Fruit fly (Drosophila melanogaster) whole organism, wandering third instar larva: ENCODE measurements around the gene Edg91.

ENCODE experiments used
- Abd-B ChIP-seq: fragments of >200 bp; optimal IDR thresholded peaks from 2 replicates; lab custom pipeline; 2017; ENCODE audit warnings: missing biosample characterization, missing genetic modification characterization
- CG32264 ChIP-seq: fragments of 200-800 bp; sonication (Bioruptor generic); optimal IDR thresholded peaks from 2 replicates; lab custom pipeline; 2016; ENCODE audit warnings: missing biosample characterization, missing genetic modification characterization
- CG9705 ChIP-seq: fragments of 200-800 bp; sonication (Bioruptor generic); optimal IDR thresholded peaks from 2 replicates; lab custom pipeline; 2018; ENCODE audit warnings: missing biosample characterization, mild to moderate bottlenecking, missing genetic modification characterization
- CrebA ChIP-seq: fragments of 200-800 bp; sonication (Bioruptor generic); optimal IDR thresholded peaks from 2 replicates; lab custom pipeline; 2016; ENCODE audit warnings: missing biosample characterization, mild to moderate bottlenecking, missing genetic modification characterization, borderline replicate concordance
- Dfd ChIP-seq: fragments of >200 bp; optimal IDR thresholded peaks from 2 replicates; lab custom pipeline; 2017; ENCODE audit warnings: missing biosample characterization, missing genetic modification characterization
- Dif ChIP-seq: fragments of 200-275, 200-300 bp; sonication (Bioruptor generic); optimal IDR thresholded peaks from 2 replicates; lab custom pipeline; 2018; ENCODE audit warnings: missing biosample characterization, missing genetic modification characterization; ENCODE audit not compliant: partially characterized antibody
- GATAd ChIP-seq: sonication (Bioruptor generic); optimal IDR thresholded peaks from 2 replicates; lab custom pipeline; 2016; ENCODE audit warnings: missing biosample characterization, missing genetic modification characterization
- HLH106 ChIP-seq: fragments of 200-800 bp; optimal IDR thresholded peaks from 3 replicates; lab custom pipeline; 2019; ENCODE audit warnings: missing biosample characterization, mild to moderate bottlenecking, missing genetic modification characterization, moderate library complexity
- Hnf4 ChIP-seq: fragments of 200-800 bp; sonication (Bioruptor generic); optimal IDR thresholded peaks from 2 replicates; lab custom pipeline; 2016; ENCODE audit warnings: missing biosample characterization, mild to moderate bottlenecking, missing genetic modification characterization
- Hr78 ChIP-seq: fragments of >200 bp; optimal IDR thresholded peaks from 2 replicates; lab custom pipeline; 2017; ENCODE audit warnings: missing biosample characterization, missing genetic modification characterization
- Hr83 ChIP-seq: fragments of 200-300 bp; sonication (Bioruptor generic); optimal IDR thresholded peaks from 2 replicates; lab custom pipeline; 2016; ENCODE audit warnings: missing biosample characterization, mild to moderate bottlenecking, missing genetic modification characterization, moderate library complexity; ENCODE audit not compliant: poor library complexity, severe bottlenecking
- Jra ChIP-seq: sonication (Bioruptor generic); optimal IDR thresholded peaks from 2 replicates; lab custom pipeline; 2016; ENCODE audit warnings: missing biosample characterization, missing genetic modification characterization
- Mio ChIP-seq: sonication (Bioruptor generic); optimal IDR thresholded peaks from 2 replicates; lab custom pipeline; 2016; ENCODE audit warnings: missing biosample characterization, missing genetic modification characterization
- Myc ChIP-seq: fragments of >200 bp; optimal IDR thresholded peaks from 2 replicates; lab custom pipeline; 2017
- N ChIP-seq: fragments of >200 bp; optimal IDR thresholded peaks from 2 replicates; lab custom pipeline; 2018; ENCODE audit warnings: missing biosample characterization, missing external identifiers, missing genetic modification characterization
- OdsH ChIP-seq: fragments of 200-800 bp; sonication (Bioruptor generic); optimal IDR thresholded peaks from 2 replicates; lab custom pipeline; 2016; ENCODE audit warnings: missing biosample characterization, mild to moderate bottlenecking, missing genetic modification characterization
- Rel ChIP-seq, 2 experiments: fragments of 200-800 bp; sonication (Bioruptor generic) in 1 of 2; optimal IDR thresholded peaks; 2 replicates in 1 of 2; 3 replicates in 1 of 2; lab custom pipeline; 2016 to 2019; ENCODE audit warnings: mild to moderate bottlenecking in 2 of 2, missing biosample characterization in 2 of 2, missing genetic modification characterization in 2 of 2, moderate library complexity in 1 of 2
- Sp1 ChIP-seq: fragments of 200-800 bp; sonication (Bioruptor generic); optimal IDR thresholded peaks from 3 replicates; lab custom pipeline; 2019; ENCODE audit warnings: missing biosample characterization, mild to moderate bottlenecking, missing genetic modification characterization, moderate library complexity
- Vsx2 ChIP-seq: fragments of 200-300, 225-300 bp; sonication (Bioruptor generic); optimal IDR thresholded peaks from 2 replicates; lab custom pipeline; 2018; ENCODE audit warnings: missing biosample characterization, missing genetic modification characterization; ENCODE audit not compliant: partially characterized antibody
- br ChIP-seq: fragments of 200-800 bp; sonication (Bioruptor generic); optimal IDR thresholded peaks from 2 replicates; lab custom pipeline; 2016; ENCODE audit warnings: missing biosample characterization, missing genetic modification characterization
- brk ChIP-seq: fragments of 200-800 bp; sonication (Bioruptor generic); optimal IDR thresholded peaks from 2 replicates; lab custom pipeline; 2016; ENCODE audit warnings: missing biosample characterization, mild to moderate bottlenecking, missing genetic modification characterization
- dl ChIP-seq, 2 experiments: fragments of 175-275, 200-275 bp in 1 of 2; fragments of 200-275 bp in 1 of 2; sonication (Bioruptor generic); optimal IDR thresholded peaks; lab custom pipeline; 2018; ENCODE audit warnings: mild to moderate bottlenecking in 2 of 2, missing biosample characterization in 2 of 2, missing genetic modification characterization in 2 of 2, moderate library complexity in 2 of 2; ENCODE audit not compliant: partially characterized antibody in 2 of 2, insufficient read depth in 1 of 2
- dmrt93B ChIP-seq: fragments of 200-800 bp; sonication (Bioruptor generic); optimal IDR thresholded peaks from 2 replicates; lab custom pipeline; 2018; ENCODE audit warnings: missing biosample characterization, mild to moderate bottlenecking, missing genetic modification characterization
- dsf ChIP-seq: sonication (Bioruptor generic); optimal IDR thresholded peaks from 2 replicates; lab custom pipeline; 2016; ENCODE audit warnings: missing biosample characterization, missing genetic modification characterization, borderline replicate concordance
- ey ChIP-seq: fragments of 200-800 bp; sonication (Bioruptor generic); optimal IDR thresholded peaks from 2 replicates; lab custom pipeline; 2016; ENCODE audit warnings: missing biosample characterization, missing genetic modification characterization
- foxo ChIP-seq, 2 experiments: fragments of 200-800 bp; sonication (Bioruptor generic); optimal IDR thresholded peaks; 2 replicates in 1 of 2; 3 replicates in 1 of 2; lab custom pipeline; 2016 to 2017; ENCODE audit warnings: missing biosample characterization in 2 of 2, missing genetic modification characterization in 2 of 2
- fru ChIP-seq: fragments of 200-800 bp; sonication (Bioruptor generic); optimal IDR thresholded peaks from 3 replicates; lab custom pipeline; 2016; ENCODE audit warnings: missing biosample characterization, mild to moderate bottlenecking, missing genetic modification characterization
- h ChIP-seq: fragments of 200-800 bp; sonication (Bioruptor generic); optimal IDR thresholded peaks from 3 replicates; lab custom pipeline; 2016; ENCODE audit warnings: missing biosample characterization, mild to moderate bottlenecking, missing genetic modification characterization
- jim ChIP-seq: fragments of 175-275, 200-325 bp; sonication (Bioruptor generic); optimal IDR thresholded peaks from 2 replicates; lab custom pipeline; 2016; ENCODE audit warnings: missing biosample characterization, mild to moderate bottlenecking, missing genetic modification characterization
- lola ChIP-seq: fragments of >200 bp; optimal IDR thresholded peaks from 2 replicates; lab custom pipeline; 2017; ENCODE audit warnings: missing biosample characterization, missing genetic modification characterization
- pan ChIP-seq: fragments of >200 bp; optimal IDR thresholded peaks from 2 replicates; lab custom pipeline; 2017
- psq ChIP-seq: fragments of 200-800 bp; sonication (Bioruptor generic); optimal IDR thresholded peaks from 3 replicates; lab custom pipeline; 2017; ENCODE audit warnings: missing biosample characterization, mild to moderate bottlenecking, missing genetic modification characterization, moderate library complexity
- rgr ChIP-seq: fragments of 200-800 bp; sonication (Bioruptor generic); optimal IDR thresholded peaks from 3 replicates; lab custom pipeline; 2016; ENCODE audit warnings: missing biosample characterization, mild to moderate bottlenecking, missing genetic modification characterization
- sage ChIP-seq: fragments of 200-800 bp; sonication (Bioruptor generic); optimal IDR thresholded peaks from 2 replicates; lab custom pipeline; 2016; ENCODE audit warnings: missing biosample characterization, mild to moderate bottlenecking, missing genetic modification characterization
- sv ChIP-seq: fragments of 200-800 bp; sonication (Bioruptor generic); optimal IDR thresholded peaks from 3 replicates; lab custom pipeline; 2016; ENCODE audit warnings: missing biosample characterization, missing genetic modification characterization
- usp ChIP-seq: fragments of >200 bp; optimal IDR thresholded peaks from 2 replicates; lab custom pipeline; 2017; ENCODE audit warnings: missing biosample characterization, missing genetic modification characterization
- woc ChIP-seq: sonication (Bioruptor generic); optimal IDR thresholded peaks from 2 replicates; lab custom pipeline; 2016; ENCODE audit warnings: missing biosample characterization, mild to moderate bottlenecking, missing genetic modification characterization

Edg91 gene

dm6 chr3R:17609059-17609458, 2.3 kb downstream of the Edg91 start, which contains the start of gene CG14329:
Gene CG14329, plus strand, starts transcription at chr3R:17609359.
- no peak for TF ChIP-seq br (GFP tag; lab: Kevin White, UChicago)
- no peak for TF ChIP-seq CG9705
- TF ChIP-seq Rel (GFP tag; optimal IDR thresholded peaks at IDR 0.05; lab: Kevin White, UChicago) = no peak
- TF ChIP-seq Rel (tag; optimal IDR thresholded peaks at IDR 0.05; lab: Kevin White, UChicago) = no peak
- TF ChIP-seq Sp1 (GFP tag; lab: Kevin White, UChicago) = no peak
- no peak for TF ChIP-seq Hnf4 (GFP tag; lab: Kevin White, UChicago)
- no peak for TF ChIP-seq dsf (GFP tag; lab: Kevin White, UChicago)
- no peak for TF ChIP-seq dl (GFP tag; optimal IDR thresholded peaks at IDR 0.05; lab: Kevin White, UChicago; ENCODE audit: insufficient read depth in 1 of 2, partially characterized antibody in 2 of 2)
- no peak for TF ChIP-seq Hr83
- no peak for TF ChIP-seq foxo (GFP tag; optimal IDR thresholded peaks at IDR 0.05; lab: Kevin White, UChicago)
- no peak for TF ChIP-seq N (GFP tag; lab: Kevin White, UChicago)
- no peak for TF ChIP-seq usp (GFP tag; lab: Kevin White, UChicago)

dm6 chr3R:17605872-17606271, 5.4 kb downstream of the Edg91 start, which contains the start of gene sll:
Gene sll, plus strand, starts transcription at chr3R:17606106.
- TF ChIP-seq Mio (no peak), lola (GFP tag; lab: Kevin White, UChicago) (no peak), sv (no peak), Jra (GFP tag; lab: Kevin White, UChicago) (no peak), OdsH (GFP tag; lab: Kevin White, UChicago) (no peak), usp (GFP tag; lab: Kevin White, UChicago) (no peak), Myc (lab: Kevin White, UChicago) (no peak), dmrt93B (GFP tag; lab: Kevin White, UChicago) (no peak)

dm6 chr3R:17604880-17605667, 6.2 kb downstream of the Edg91 start:
- no peak for TF ChIP-seq jim
- peak; percentile 1 for TF ChIP-seq HLH106 (tag; lab: Kevin White, UChicago)
- TF ChIP-seq Vsx2 (GFP tag; lab: Kevin White, UChicago) = peak; percentile 51
- peak; percentile 46 for TF ChIP-seq woc (GFP tag; lab: Kevin White, UChicago)
- TF ChIP-seq Myc (lab: Kevin White, UChicago) = peak; percentile 67

- TF ChIP-seq Jra (GFP tag; lab: Kevin White, UChicago) (no peak), br (GFP tag; lab: Kevin White, UChicago) (no peak), Dif (GFP tag; lab: Kevin White, UChicago) (peak; percentile 4), N (GFP tag; lab: Kevin White, UChicago) (no peak), Myc (lab: Kevin White, UChicago) (no peak), ey (GFP tag; lab: Kevin White, UChicago) (no peak), Rel (GFP tag; optimal IDR thresholded peaks at IDR 0.05; lab: Kevin White, UChicago) (no peak), Rel (tag; optimal IDR thresholded peaks at IDR 0.05; lab: Kevin White, UChicago) (peak; percentile 14), CG9705 (peak; percentile 26), Abd-B (GFP tag; lab: Kevin White, UChicago) (no peak), sv (no peak), usp (GFP tag; lab: Kevin White, UChicago) (no peak), Sp1 (GFP tag; lab: Kevin White, UChicago) (peak; percentile 78), jim (no peak), Hr78 (GFP tag; lab: Kevin White, UChicago) (no peak), lola (GFP tag; lab: Kevin White, UChicago) (no peak), sage (GFP tag; lab: Kevin White, UChicago) (no peak), rgr (peak; percentile 33), Hnf4 (GFP tag; lab: Kevin White, UChicago) (no peak), dl (GFP tag; optimal IDR thresholded peaks at IDR 0.05; lab: Kevin White, UChicago; ENCODE audit: insufficient read depth in 1 of 2, partially characterized antibody in 2 of 2) (no peak), Hr83 (no peak), CrebA (GFP tag; lab: Kevin White, UChicago) (no peak), brk (GFP tag; lab: Kevin White, UChicago) (no peak), psq (GFP tag; lab: Kevin White, UChicago) (peak; percentile 57), pan (lab: Kevin White, UChicago) (no peak), fru (GFP tag; lab: Kevin White, UChicago) (no peak), dsf (GFP tag; lab: Kevin White, UChicago) (no peak), woc (GFP tag; lab: Kevin White, UChicago) (peak; percentile 25), h (GFP tag; lab: Kevin White, UChicago) (peak; percentile 33), CG32264 (GFP tag; lab: Kevin White, UChicago) (no peak), GATAd (GFP tag; lab: Kevin White, UChicago) (no peak), Vsx2 (GFP tag; lab: Kevin White, UChicago) (no peak), foxo (GFP tag; optimal IDR thresholded peaks at IDR 0.05; lab: Kevin White, UChicago) (peak in 1 of 2 experiments; percentile 37), dmrt93B (GFP tag; lab: Kevin White, UChicago) (peak; percentile 51), Dfd (GFP tag; lab: Kevin White, UChicago) (no peak)
Observed at dm6 chr3R:17604198-17604879, 7.0 kb downstream of the Edg91 start.
